Fruit fly (Drosophila melanogaster): Measurements from ENCODE around the gene Tango10.
A peak's percentile ranks its signal among the peaks of the same experiment; 100 is the strongest.

The Tango10 gene

dm6 chrX:11715937-11716730 is 3.9 kb upstream of the Tango10 start:
- peak; percentile 84 for TF ChIP-seq Rel (GFP tag; optimal IDR thresholded peaks at IDR 0.05)
- peak; percentile 52 for TF ChIP-seq Rel (tag; optimal IDR thresholded peaks at IDR 0.05)
- TF ChIP-seq dmrt93B (GFP tag; optimal IDR thresholded peaks at IDR 0.05), result peak; percentile 84
- peak; percentile 91 for TF ChIP-seq HLH106 (tag; optimal IDR thresholded peaks at IDR 0.05)
- no peak for TF ChIP-seq usp (GFP tag; optimal IDR thresholded peaks at IDR 0.05)
- TF ChIP-seq dl (GFP tag; optimal IDR thresholded peaks at IDR 0.05; ENCODE audit: insufficient read depth in 1 of 2, partially characterized antibody in 2 of 2), result no peak
- no peak for TF ChIP-seq jim (GFP tag; optimal IDR thresholded peaks at IDR 0.05)
- TF ChIP-seq N (GFP tag; optimal IDR thresholded peaks at IDR 0.05), result no peak
- peak; percentile 77 for TF ChIP-seq sv (GFP tag; optimal IDR thresholded peaks at IDR 0.05)
- peak; percentile 76 for TF ChIP-seq Hnf4 (GFP tag; optimal IDR thresholded peaks at IDR 0.05)
- peak; percentile 29 for TF ChIP-seq brk (GFP tag; optimal IDR thresholded peaks at IDR 0.05)
- TF ChIP-seq dsf (GFP tag; optimal IDR thresholded peaks at IDR 0.05; ENCODE audit: borderline replicate concordance), result peak; percentile 54
- no peak for TF ChIP-seq CrebA (GFP tag; optimal IDR thresholded peaks at IDR 0.05; ENCODE audit: borderline replicate concordance)
- TF ChIP-seq Sp1 (GFP tag; optimal IDR thresholded peaks at IDR 0.05), result peak; percentile 88
- peak; percentile 87 for TF ChIP-seq sage (GFP tag; optimal IDR thresholded peaks at IDR 0.05)
- peak; percentile 97 for TF ChIP-seq woc (GFP tag; optimal IDR thresholded peaks at IDR 0.05)
- peak; percentile 84 for TF ChIP-seq ey (GFP tag; optimal IDR thresholded peaks at IDR 0.05)
- no peak for TF ChIP-seq Myc (optimal IDR thresholded peaks at IDR 0.05)
- TF ChIP-seq tai (GFP tag; optimal IDR thresholded peaks at IDR 0.05), result peak; percentile 81
- TF ChIP-seq CG9705 (GFP tag; optimal IDR thresholded peaks at IDR 0.05), result peak; percentile 66
- TF ChIP-seq OdsH (GFP tag; optimal IDR thresholded peaks at IDR 0.05), result peak; percentile 80
- no peak for TF ChIP-seq Dif (GFP tag; optimal IDR thresholded peaks at IDR 0.05; ENCODE audit: partially characterized antibody)
- no peak for TF ChIP-seq Jra (GFP tag; optimal IDR thresholded peaks at IDR 0.05)
- no peak for TF ChIP-seq Dfd (GFP tag; optimal IDR thresholded peaks at IDR 0.05)
- peak; percentile 82 for TF ChIP-seq fru (GFP tag; optimal IDR thresholded peaks at IDR 0.05)
- TF ChIP-seq Mio (GFP tag; optimal IDR thresholded peaks at IDR 0.05), result no peak
- TF ChIP-seq GATAd (GFP tag; optimal IDR thresholded peaks at IDR 0.05), result no peak
- TF ChIP-seq h (GFP tag; optimal IDR thresholded peaks at IDR 0.05), result peak; percentile 90
- TF ChIP-seq Hr78 (GFP tag; optimal IDR thresholded peaks at IDR 0.05), result no peak
- no peak for TF ChIP-seq pan (optimal IDR thresholded peaks at IDR 0.05)
- TF ChIP-seq Abd-B (GFP tag; optimal IDR thresholded peaks at IDR 0.05), result no peak
- peak; percentile 78 for TF ChIP-seq CG32264 (GFP tag; optimal IDR thresholded peaks at IDR 0.05)
- peak; percentile 88 for TF ChIP-seq rgr (GFP tag; optimal IDR thresholded peaks at IDR 0.05)
- TF ChIP-seq Vsx2 (GFP tag; optimal IDR thresholded peaks at IDR 0.05; ENCODE audit: partially characterized antibody), result no peak
- TF ChIP-seq Hr83 (GFP tag; optimal IDR thresholded peaks at IDR 0.05; ENCODE audit: poor library complexity, severe bottlenecking), result peak; percentile 83
- TF ChIP-seq lola (GFP tag; optimal IDR thresholded peaks at IDR 0.05), result no peak
- peak; percentile 48 to 89 for TF ChIP-seq foxo (GFP tag; optimal IDR thresholded peaks at IDR 0.05)
- peak; percentile 89 for TF ChIP-seq br (GFP tag; optimal IDR thresholded peaks at IDR 0.05)
- TF ChIP-seq psq (GFP tag; optimal IDR thresholded peaks at IDR 0.05), result peak; percentile 98

dm6 chrX:11716731-11717326 is 3.2 kb upstream of the Tango10 start, which contains the start of gene prtp:
Gene prtp, plus strand, starts transcription at chrX:11716756.
- TF ChIP-seq woc (GFP tag; optimal IDR thresholded peaks at IDR 0.05) (no peak), br (GFP tag; optimal IDR thresholded peaks at IDR 0.05) (no peak), lola (GFP tag; optimal IDR thresholded peaks at IDR 0.05) (no peak), Hr78 (GFP tag; optimal IDR thresholded peaks at IDR 0.05) (no peak), Sp1 (GFP tag; optimal IDR thresholded peaks at IDR 0.05) (no peak), rgr (GFP tag; optimal IDR thresholded peaks at IDR 0.05) (peak; percentile 49), sage (GFP tag; optimal IDR thresholded peaks at IDR 0.05) (peak; percentile 16), CG32264 (GFP tag; optimal IDR thresholded peaks at IDR 0.05) (no peak), fru (GFP tag; optimal IDR thresholded peaks at IDR 0.05) (peak; percentile 31), OdsH (GFP tag; optimal IDR thresholded peaks at IDR 0.05) (peak; percentile 27), N (GFP tag; optimal IDR thresholded peaks at IDR 0.05) (no peak), h (GFP tag; optimal IDR thresholded peaks at IDR 0.05) (peak; percentile 50), brk (GFP tag; optimal IDR thresholded peaks at IDR 0.05) (peak; percentile 78), Hnf4 (GFP tag; optimal IDR thresholded peaks at IDR 0.05) (peak; percentile 44), foxo (GFP tag; optimal IDR thresholded peaks at IDR 0.05) (no peak), Myc (optimal IDR thresholded peaks at IDR 0.05) (peak; percentile 27), Dif (GFP tag; optimal IDR thresholded peaks at IDR 0.05; ENCODE audit: partially characterized antibody) (peak; percentile 16)

Data from whole organism, wandering third instar larva.